Fruit fly (Drosophila melanogaster) whole organism, embryonic: Measurements from ENCODE around the gene RtcB.
A peak's percentile ranks its signal among the peaks of the same experiment; 100 is the strongest.

ENCODE experiments used
- Ada2b ChIP-seq: fragments of 200-800 bp; sonication (Bioruptor generic); IDR thresholded peaks from 2 replicates; pipeline ENCODE4 v1.3.6; 2022; ENCODE audit warnings: missing biosample characterization, missing genetic modification characterization
- Bgb ChIP-seq: fragments of 200-800 bp; sonication (Bioruptor generic); IDR thresholded peaks from 2 replicates; pipeline ENCODE4 v1.3.6; 2022; ENCODE audit warnings: missing biosample characterization, missing genetic modification characterization; ENCODE audit not compliant: partially characterized antibody
- CG10147 ChIP-seq: fragments of 200-800 bp; sonication (Bioruptor generic); optimal IDR thresholded peaks from 2 replicates; lab custom pipeline; 2019; ENCODE audit warnings: missing biosample characterization, mild to moderate bottlenecking, missing genetic modification characterization, moderate library complexity
- CG11398 ChIP-seq: fragments of 200-800 bp; sonication (Bioruptor generic); optimal IDR thresholded peaks from 2 replicates; lab custom pipeline; 2016; ENCODE audit warnings: missing biosample characterization, missing genetic modification characterization
- CG1233 ChIP-seq: fragments of 200-800 bp; sonication (Bioruptor generic); optimal IDR thresholded peaks from 4 replicates; lab custom pipeline; 2018; ENCODE audit warnings: missing biosample characterization, mild to moderate bottlenecking, missing genetic modification characterization
- CG14441 ChIP-seq: fragments of 200-800 bp; sonication (Bioruptor generic); IDR thresholded peaks from 2 replicates; pipeline ENCODE4 v1.3.6; 2022; ENCODE audit warnings: missing biosample characterization, missing genetic modification characterization
- CG17328 ChIP-seq: fragments of 200-800 bp; sonication (Bioruptor generic); IDR thresholded peaks from 2 replicates; pipeline ENCODE4 v1.3.6; 2022; ENCODE audit warnings: missing biosample characterization, missing genetic modification characterization
- CG17361 ChIP-seq: fragments of 200-800 bp; sonication (Bioruptor generic); IDR thresholded peaks from 3 replicates; pipeline ENCODE4 v1.3.6; 2022; ENCODE audit warnings: missing biosample characterization, missing genetic modification characterization
- CG2120 ChIP-seq: fragments of 200-800 bp; sonication (Bioruptor generic); optimal IDR thresholded peaks from 3 replicates; lab custom pipeline; 2016; ENCODE audit warnings: missing biosample characterization, missing genetic modification characterization
- CG31365 ChIP-seq: fragments of 200-800 bp; sonication (Bioruptor generic); optimal IDR thresholded peaks from 2 replicates; lab custom pipeline; 2018; ENCODE audit warnings: missing biosample characterization, mild to moderate bottlenecking, missing genetic modification characterization
- CG34376 ChIP-seq: fragments of 200-800 bp; sonication (Bioruptor generic); optimal IDR thresholded peaks from 2 replicates; lab custom pipeline; 2018; ENCODE audit warnings: missing biosample characterization, mild to moderate bottlenecking, missing genetic modification characterization
- CG4282 ChIP-seq: fragments of 200-800 bp; sonication (Bioruptor generic); optimal IDR thresholded peaks from 2 replicates; lab custom pipeline; 2016; ENCODE audit warnings: missing biosample characterization, missing genetic modification characterization
- CG43689 ChIP-seq: fragments of 200-800 bp; sonication (Bioruptor generic); IDR thresholded peaks from 2 replicates; pipeline ENCODE4 v1.3.6; 2022; ENCODE audit warnings: missing biosample characterization, missing genetic modification characterization
- CG5953 ChIP-seq: fragments of 200-800 bp; sonication (Bioruptor generic); IDR thresholded peaks from 2 replicates; pipeline ENCODE4 v1.3.6; 2022; ENCODE audit warnings: missing biosample characterization, missing genetic modification characterization
- CG7357 ChIP-seq: fragments of 200-800 bp; sonication (Bioruptor generic); IDR thresholded peaks from 3 replicates; pipeline ENCODE4 v1.3.6; 2022; ENCODE audit warnings: missing biosample characterization, missing genetic modification characterization
- CG7987 ChIP-seq: fragments of 200-800 bp; sonication (Bioruptor generic); optimal IDR thresholded peaks from 2 replicates; lab custom pipeline; 2018; ENCODE audit warnings: missing biosample characterization, mild to moderate bottlenecking, missing genetic modification characterization, moderate library complexity
- CG8089 ChIP-seq: fragments of 200-800 bp; sonication (Bioruptor generic); optimal IDR thresholded peaks from 3 replicates; lab custom pipeline; 2016; ENCODE audit warnings: missing biosample characterization, missing genetic modification characterization
- CG9797 ChIP-seq: fragments of 200-800 bp; sonication (Bioruptor generic); optimal IDR thresholded peaks from 3 replicates; lab custom pipeline; 2018; ENCODE audit warnings: missing biosample characterization, mild to moderate bottlenecking, missing genetic modification characterization
- Camta ChIP-seq: fragments of 200-800 bp; sonication (Bioruptor generic); optimal IDR thresholded peaks from 2 replicates; lab custom pipeline; 2016; ENCODE audit warnings: missing biosample characterization, missing genetic modification characterization
- D19A ChIP-seq: fragments of 200-800 bp; optimal IDR thresholded peaks from 3 replicates; lab custom pipeline; 2019; ENCODE audit warnings: missing biosample characterization, mild to moderate bottlenecking, missing genetic modification characterization, moderate library complexity
- Hmr ChIP-seq: fragments of 200-800 bp; sonication (Bioruptor generic); optimal IDR thresholded peaks from 3 replicates; lab custom pipeline; 2017; ENCODE audit warnings: mild to moderate bottlenecking, missing biosample characterization, missing genetic modification reagents, missing genetic modification characterization
- Hmx ChIP-seq: fragments of 200-800 bp; sonication (Bioruptor generic); optimal IDR thresholded peaks from 2 replicates; lab custom pipeline; 2016; ENCODE audit warnings: missing biosample characterization, missing genetic modification characterization
- Kr ChIP-seq: fragments of 200-800 bp; sonication (Bioruptor generic); optimal IDR thresholded peaks from 2 replicates; lab custom pipeline; 2017; ENCODE audit warnings: missing biosample characterization, mild to moderate bottlenecking, missing genetic modification characterization
- Myb ChIP-seq: fragments of 200-800 bp; sonication (Bioruptor generic); optimal IDR thresholded peaks from 2 replicates; lab custom pipeline; 2016; ENCODE audit warnings: missing biosample characterization, missing genetic modification characterization
- NFAT ChIP-seq: fragments of 200-800 bp; sonication (Bioruptor generic); IDR thresholded peaks from 2 replicates; pipeline ENCODE4 v1.3.6; 2022; ENCODE audit warnings: missing biosample characterization, missing genetic modification characterization
- Ptx1 ChIP-seq: fragments of 200-800 bp; sonication (Bioruptor generic); IDR thresholded peaks from 2 replicates; pipeline ENCODE4 v1.3.6; 2022; ENCODE audit warnings: missing biosample characterization, missing genetic modification characterization
- Side ChIP-seq: fragments of 200-800 bp; sonication (Bioruptor generic); optimal IDR thresholded peaks from 2 replicates; lab custom pipeline; 2016; ENCODE audit warnings: missing biosample characterization, missing genetic modification characterization
- Ssrp ChIP-seq: fragments of 200-800 bp; sonication (Bioruptor generic); optimal IDR thresholded peaks from 2 replicates; lab custom pipeline; 2018; ENCODE audit warnings: missing biosample characterization, mild to moderate bottlenecking, missing genetic modification characterization, moderate library complexity
- ab ChIP-seq: fragments of 200-800 bp; sonication (Bioruptor generic); optimal IDR thresholded peaks from 2 replicates; lab custom pipeline; 2016; ENCODE audit warnings: missing biosample characterization, missing genetic modification characterization
- ac ChIP-seq: fragments of 200-800 bp; sonication (Bioruptor generic); optimal IDR thresholded peaks from 3 replicates; lab custom pipeline; 2017; ENCODE audit warnings: missing biosample characterization, mild to moderate bottlenecking, missing genetic modification characterization
- az2 ChIP-seq: fragments of 200-800 bp; sonication (Bioruptor generic); optimal IDR thresholded peaks from 3 replicates; lab custom pipeline; 2016; ENCODE audit warnings: missing biosample characterization, missing genetic modification characterization
- chn ChIP-seq: fragments of 200-800 bp; sonication (Bioruptor generic); optimal IDR thresholded peaks from 2 replicates; lab custom pipeline; 2016; ENCODE audit warnings: missing biosample characterization, missing genetic modification characterization
- da ChIP-seq: fragments of 200-800 bp; sonication (Bioruptor generic); optimal IDR thresholded peaks from 2 replicates; lab custom pipeline; 2016; ENCODE audit warnings: missing biosample characterization, missing genetic modification characterization
- dmrt99B ChIP-seq: fragments of 200-800 bp; sonication (Bioruptor generic); optimal IDR thresholded peaks from 2 replicates; lab custom pipeline; 2018; ENCODE audit warnings: missing biosample characterization, mild to moderate bottlenecking, missing genetic modification characterization, moderate library complexity
- eyg ChIP-seq: fragments of 200-800 bp; sonication (Bioruptor generic); optimal IDR thresholded peaks from 3 replicates; lab custom pipeline; 2016; ENCODE audit warnings: missing biosample characterization, missing genetic modification characterization
- gcm2 ChIP-seq: fragments of 200-800 bp; sonication (Bioruptor generic); optimal IDR thresholded peaks from 2 replicates; lab custom pipeline; 2016; ENCODE audit warnings: missing biosample characterization, missing genetic modification characterization
- gfzf ChIP-seq: fragments of 200-800 bp; sonication (Bioruptor generic); optimal IDR thresholded peaks from 2 replicates; lab custom pipeline; 2016; ENCODE audit warnings: missing biosample characterization, mild to moderate bottlenecking, missing genetic modification characterization, moderate library complexity
- hth ChIP-seq: fragments of >200 bp; optimal IDR thresholded peaks from 2 replicates; lab custom pipeline; 2017; ENCODE audit warnings: inconsistent platforms
- kah ChIP-seq: fragments of 200-800 bp; sonication (Bioruptor generic); optimal IDR thresholded peaks from 2 replicates; lab custom pipeline; 2018; ENCODE audit warnings: missing biosample characterization, mild to moderate bottlenecking, missing genetic modification characterization
- luna ChIP-seq: fragments of 200-800 bp; sonication (Bioruptor generic); optimal IDR thresholded peaks from 2 replicates; lab custom pipeline; 2016; ENCODE audit warnings: missing biosample characterization, missing genetic modification characterization
- mld ChIP-seq: fragments of 200-800 bp; sonication (Bioruptor generic); IDR thresholded peaks from 3 replicates; pipeline ENCODE4 v1.3.6; 2022; ENCODE audit warnings: missing biosample characterization, missing genetic modification characterization; ENCODE audit not compliant: partially characterized antibody
- oc ChIP-seq: fragments of 200-800 bp; sonication (Bioruptor generic); optimal IDR thresholded peaks from 2 replicates; lab custom pipeline; 2018; ENCODE audit warnings: missing biosample characterization, mild to moderate bottlenecking, missing genetic modification characterization, moderate library complexity
- otp ChIP-seq: fragments of 200-800 bp; sonication (Bioruptor generic); IDR thresholded peaks from 3 replicates; pipeline ENCODE4, ENCODE4 v1.3.6; 2022; ENCODE audit warnings: missing biosample characterization, missing genetic modification characterization
- p53 ChIP-seq: fragments of 200-800 bp; sonication (Bioruptor generic); optimal IDR thresholded peaks from 2 replicates; lab custom pipeline; 2016; ENCODE audit warnings: missing biosample characterization, missing genetic modification characterization
- ro ChIP-seq: fragments of 200-800 bp; sonication (Bioruptor generic); IDR thresholded peaks from 2 replicates; pipeline ENCODE4 v1.3.6; 2022; ENCODE audit warnings: missing biosample characterization, missing genetic modification characterization
- schlank ChIP-seq: fragments of 200-800 bp; sonication (Bioruptor generic); optimal IDR thresholded peaks from 2 replicates; lab custom pipeline; 2018; ENCODE audit warnings: missing biosample characterization, mild to moderate bottlenecking, missing genetic modification characterization
- sens-2 ChIP-seq: fragments of 200-800 bp; sonication (Bioruptor generic); IDR thresholded peaks from 2 replicates; pipeline ENCODE4 v1.3.6; 2022; ENCODE audit warnings: missing biosample characterization, missing genetic modification characterization
- stc ChIP-seq: fragments of 200-800 bp; sonication (Bioruptor generic); IDR thresholded peaks from 2 replicates; pipeline ENCODE4 v1.3.6; 2022; ENCODE audit warnings: missing biosample characterization, missing genetic modification characterization
- toy ChIP-seq: fragments of 200-800 bp; sonication (Bioruptor generic); IDR thresholded peaks from 2 replicates; pipeline ENCODE4 v1.3.6; 2022; ENCODE audit warnings: missing biosample characterization, missing genetic modification characterization
- vvl ChIP-seq: fragments of 200-800 bp; sonication (Bioruptor generic); IDR thresholded peaks from 2 replicates; pipeline ENCODE4 v1.3.6; 2022; ENCODE audit warnings: missing biosample characterization, missing genetic modification characterization

The RtcB gene

dm6 chr2L:19439598-19440230, 9.3 kb downstream of the RtcB start (continued):
- TF ChIP-seq stc (GFP tag; lab: Robert Waterston, UW) (peak; percentile 77), kah (GFP tag; lab: Kevin White, UChicago) (peak; percentile 34), CG7987 (GFP tag; lab: Kevin White, UChicago) (peak; percentile 59), CG8089 (GFP tag; lab: Kevin White, UChicago) (peak; percentile 54), vvl (GFP tag; lab: Robert Waterston, UW) (peak; percentile 85), chn (peak; percentile 83), toy (0 out of 2 replicates have a peak, but pooled peaks have one; percentile 22), ro (GFP tag; lab: Robert Waterston, UW) (no peak), NFAT (GFP tag; lab: Robert Waterston, UW) (peak; percentile 48; the same call in 1 of the 2 replicates), CG34376 (no peak), ab (GFP tag; lab: Kevin White, UChicago) (peak; percentile 63), ac (GFP tag; lab: Kevin White, UChicago) (peak; percentile 25), Hmr (GFP tag; lab: Kevin White, UChicago) (peak; percentile 71), Side (GFP tag; lab: Kevin White, UChicago) (peak; percentile 64), da (GFP tag; lab: Kevin White, UChicago) (peak; percentile 73), dmrt99B (tag; lab: Kevin White, UChicago) (peak; percentile 92), mld (GFP tag; lab: Robert Waterston, UW) (no peak), Ada2b (GFP tag; lab: Robert Waterston, UW) (peak; percentile 94), otp (peak; percentile 83), gcm2 (GFP tag; lab: Kevin White, UChicago) (peak; percentile 57), CG4282 (GFP tag; lab: Kevin White, UChicago) (no peak), eyg (GFP tag; lab: Kevin White, UChicago) (peak; percentile 60), CG14441 (peak; percentile 79), CG43689 (GFP tag; lab: Robert Waterston, UW) (peak; percentile 81), Myb (peak; percentile 43), sens-2 (GFP tag; lab: Robert Waterston, UW) (peak; percentile 52; the same call in 1 of the 2 replicates), az2 (GFP tag; lab: Kevin White, UChicago) (peak; percentile 50), luna (GFP tag; lab: Kevin White, UChicago) (peak; percentile 58), Ssrp (tag; lab: Kevin White, UChicago) (peak; percentile 88), Camta (GFP tag; lab: Kevin White, UChicago) (peak; percentile 86), hth (lab: Kevin White, UChicago) (no peak), oc (tag; lab: Kevin White, UChicago) (peak; percentile 93), CG10147 (GFP tag; lab: Kevin White, UChicago) (peak; percentile 56), D19A (tag; lab: Kevin White, UChicago) (peak; percentile 65), CG2120 (peak; percentile 75), CG11398 (GFP tag; lab: Kevin White, UChicago) (peak; percentile 71), CG17361 (GFP tag; lab: Robert Waterston, UW) (peak; percentile 74), gfzf (GFP tag; lab: Kevin White, UChicago) (no peak), CG17328 (GFP tag; lab: Robert Waterston, UW) (peak; percentile 94), Ptx1 (peak; percentile 79), CG5953 (GFP tag; lab: Robert Waterston, UW) (0 out of 2 replicates have a peak, but pooled peaks have one; percentile 45), CG1233 (GFP tag; lab: Kevin White, UChicago) (peak; percentile 45), CG9797 (no peak), CG31365 (tag; lab: Kevin White, UChicago) (peak; percentile 63), schlank (peak; percentile 84), Hmx (no peak), CG7357 (GFP tag; lab: Robert Waterston, UW) (peak; percentile 45; the same call in 1 of the 3 replicates), Bgb (GFP tag; lab: Robert Waterston, UW) (no peak), p53 (GFP tag; lab: Kevin White, UChicago) (peak; percentile 49), Kr (GFP tag; lab: Kevin White, UChicago) (no peak)
